Worm (Caenorhabditis elegans) whole organism, L1 larva: ENCODE data around the gene Y57E12AR.1.

Source experiments
- Y116A8C.19 ChIP-seq: sonication (generic microtip); optimal IDR thresholded peaks from 2 replicates; lab custom pipeline; 2016; ENCODE audit warnings: missing compliant biosample characterization, missing genetic modification characterization, borderline replicate concordance
- aha-1 ChIP-seq: fragments of 150-350 bp; optimal IDR thresholded peaks from 2 replicates; lab custom pipeline; 2014; ENCODE audit warnings: missing biosample characterization, missing genetic modification characterization
- aly-2 ChIP-seq: fragments of 150-350 bp; optimal IDR thresholded peaks from 2 replicates; lab custom pipeline; 2014; ENCODE audit warnings: missing biosample characterization, missing genetic modification characterization
- dpl-1 ChIP-seq, 3 experiments: fragments of 150-350 bp in 2 of 3; sonication (generic microtip) in 1 of 3; optimal IDR thresholded peaks; 2 replicates each; lab custom pipeline; 2014 to 2017; ENCODE audit warnings: missing biosample characterization in 3 of 3, missing genetic modification characterization in 3 of 3, missing genetic modification reagents in 3 of 3
- nhr-47 ChIP-seq: sonication (generic microtip); optimal IDR thresholded peaks from 2 replicates; lab custom pipeline; 2016; ENCODE audit warnings: mild to moderate bottlenecking, missing genetic modification characterization, moderate library complexity, missing compliant biosample characterization
- nhr-77 ChIP-seq: fragments of 150-350 bp; optimal IDR thresholded peaks from 2 replicates; lab custom pipeline; 2014; ENCODE audit warnings: missing biosample characterization, missing genetic modification characterization
- nhr-84 ChIP-seq: sonication (generic microtip); optimal IDR thresholded peaks from 2 replicates; lab custom pipeline; 2017; ENCODE audit warnings: missing biosample characterization, missing genetic modification characterization
- snu-23 ChIP-seq: sonication (generic microtip); optimal IDR thresholded peaks from 2 replicates; lab custom pipeline; 2016; ENCODE audit warnings: missing genetic modification characterization, missing compliant biosample characterization
- zag-1 ChIP-seq: fragments of 150-350 bp; optimal IDR thresholded peaks from 2 replicates; lab custom pipeline; 2014; ENCODE audit warnings: missing biosample characterization, missing genetic modification characterization

DNA sequence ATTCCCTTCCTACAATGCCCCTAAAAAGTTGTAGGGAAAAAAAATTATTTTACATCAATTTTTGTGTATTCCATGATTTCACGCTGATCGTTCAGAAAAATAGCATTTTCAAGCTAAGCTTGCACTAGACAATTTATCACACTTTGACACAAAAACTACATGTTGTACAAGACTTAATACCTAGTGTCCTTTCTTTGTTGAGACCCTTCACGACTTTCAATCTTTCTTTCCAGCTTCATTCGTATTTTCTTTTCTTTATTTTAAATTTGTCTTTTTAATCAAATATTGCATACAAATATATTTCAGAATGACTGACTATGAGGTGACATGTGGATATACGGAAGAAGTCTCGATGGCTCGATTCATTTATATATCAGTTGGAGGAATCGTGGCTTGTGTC lies 19.1 kb downstream of the Y57E12AR.1 start, which contains the start of gene F20A1.2:
- no peak for TF ChIP-seq zag-1 (tag; lab: Kevin White, UChicago)
- no peak for TF ChIP-seq dpl-1 (GFP tag; optimal IDR thresholded peaks at IDR 0.05; lab: Kevin White, UChicago)
- TF ChIP-seq nhr-77 (tag; lab: Kevin White, UChicago): no peak
- no peak for TF ChIP-seq nhr-84 (tag; lab: Kevin White, UChicago)
- no peak for TF ChIP-seq nhr-47 (tag; lab: Kevin White, UChicago)
- no peak for TF ChIP-seq aly-2 (tag; lab: Kevin White, UChicago)
- no peak for TF ChIP-seq Y116A8C.19 (tag; lab: Kevin White, UChicago)
- TF ChIP-seq aha-1 (tag; lab: Kevin White, UChicago): no peak
- no peak for TF ChIP-seq snu-23
